Worm (Caenorhabditis elegans) whole organism, L4 larva: Measurements from ENCODE around the gene lin-15A.

Source experiments
- D1046.2 ChIP-seq: fragments of 200-800 bp; sonication (Bioruptor generic); IDR thresholded peaks from 2 replicates; pipeline ENCODE4 v1.3.6; 2022; ENCODE audit warnings: missing genetic modification characterization, missing compliant biosample characterization
- F26F4.8 ChIP-seq: fragments of 200-800 bp; sonication (Bioruptor generic); conservative IDR thresholded peaks from 2 replicates; pipeline ENCODE4 v1.3.6; 2022; ENCODE audit warnings: missing genetic modification characterization, missing compliant biosample characterization
- F49E8.2 ChIP-seq: sonication (generic microtip); optimal IDR thresholded peaks from 2 replicates; lab custom pipeline; 2016; ENCODE audit warnings: missing compliant biosample characterization, mild to moderate bottlenecking, missing genetic modification characterization, borderline replicate concordance
- Y5F2A.4 ChIP-seq: fragments of 200-800 bp; sonication (Bioruptor generic); optimal IDR thresholded peaks from 2 replicates; lab custom pipeline; 2018; ENCODE audit warnings: mild to moderate bottlenecking, missing genetic modification characterization, missing compliant biosample characterization
- aha-1 ChIP-seq: fragments of 150-350 bp; peaks from one replicate; lab custom pipeline; 2014; ENCODE audit warnings: missing biosample characterization, missing genetic modification characterization
- ceh-20 ChIP-seq: fragments of 200-800 bp; sonication (Bioruptor generic); IDR thresholded peaks from 2 replicates; pipeline ENCODE4 v1.3.6; 2022; ENCODE audit warnings: missing genetic modification reagents, missing genetic modification characterization, missing compliant biosample characterization
- ces-1 ChIP-seq: fragments of 150-350 bp; sonication (generic microtip); optimal IDR thresholded peaks from 4 replicates; lab custom pipeline; 2014; ENCODE audit warnings: missing biosample characterization, missing genetic modification reagents, missing genetic modification characterization
- cey-2 ChIP-seq: sonication (generic microtip); optimal IDR thresholded peaks from 3 replicates; lab custom pipeline; 2017; ENCODE audit warnings: missing genetic modification characterization, mild to moderate bottlenecking, missing compliant biosample characterization, antibody characterized with exemption, borderline replicate concordance; ENCODE audit not compliant: insufficient read depth
- ctbp-1 ChIP-seq: fragments of 200-800 bp; sonication (Bioruptor generic); IDR thresholded peaks from 2 replicates; pipeline ENCODE4 v1.3.6; 2022; ENCODE audit warnings: missing genetic modification reagents, missing genetic modification characterization, missing compliant biosample characterization
- daf-8 ChIP-seq: fragments of 200-800 bp; sonication (Bioruptor generic); IDR thresholded peaks from 2 replicates; pipeline ENCODE4 v1.3.6; 2022; ENCODE audit warnings: missing genetic modification characterization, missing compliant biosample characterization
- egl-27 ChIP-seq: sonication (generic microtip); optimal IDR thresholded peaks from 3 replicates; lab custom pipeline; 2017; ENCODE audit warnings: missing biosample characterization, missing genetic modification reagents, missing genetic modification characterization
- gei-8 ChIP-seq: fragments of 200-800 bp; sonication (Bioruptor generic); optimal IDR thresholded peaks from 2 replicates; lab custom pipeline; 2018; ENCODE audit warnings: mild to moderate bottlenecking, missing genetic modification characterization, missing compliant biosample characterization
- lin-1 ChIP-seq: fragments of 200-800 bp; sonication (Bioruptor generic); IDR thresholded peaks from 2 replicates; pipeline ENCODE4 v1.3.6; 2022; ENCODE audit warnings: missing genetic modification reagents, missing genetic modification characterization, missing compliant biosample characterization
- lin-13 ChIP-seq: fragments of 150-350 bp; optimal IDR thresholded peaks from 2 replicates; lab custom pipeline; 2014; ENCODE audit warnings: missing biosample characterization, missing genetic modification reagents, missing genetic modification characterization
- lin-38 ChIP-seq: fragments of 200-800 bp; sonication (Bioruptor generic); IDR thresholded peaks from 2 replicates; pipeline ENCODE4 v1.3.6; 2022; ENCODE audit warnings: missing genetic modification reagents, missing genetic modification characterization, missing compliant biosample characterization
- lir-3 ChIP-seq: sonication (generic microtip); optimal IDR thresholded peaks from 2 replicates; lab custom pipeline; 2016; ENCODE audit warnings: mild to moderate bottlenecking, missing genetic modification characterization, missing compliant biosample characterization
- nhr-41 ChIP-seq: fragments of 200-800 bp; sonication (Bioruptor generic); IDR thresholded peaks from 2 replicates; pipeline ENCODE4 v1.3.6; 2022; ENCODE audit warnings: missing genetic modification reagents, missing genetic modification characterization, missing compliant biosample characterization
- nhr-48 ChIP-seq: sonication (generic microtip); optimal IDR thresholded peaks from 2 replicates; lab custom pipeline; 2016; ENCODE audit warnings: mild to moderate bottlenecking, missing genetic modification characterization, missing compliant biosample characterization
- unc-62 ChIP-seq, 3 experiments: fragments of 150-350 bp in 1 of 3; sonication (generic microtip); optimal IDR thresholded peaks in 2 of 3; peaks in 1 of 3; 1 replicate in 1 of 3; 2 replicates in 2 of 3; lab custom pipeline; 2014 to 2017; ENCODE audit warnings: missing biosample characterization in 3 of 3, missing genetic modification characterization in 3 of 3, missing genetic modification reagents in 3 of 3, missing genotype in 1 of 3
- zfp-3 ChIP-seq: fragments of 200-800 bp; sonication (Bioruptor generic); conservative IDR thresholded peaks from 2 replicates; pipeline ENCODE4 v1.3.6; 2022; ENCODE audit warnings: missing genetic modification reagents, missing genetic modification characterization, missing compliant biosample characterization
- zip-2 ChIP-seq: fragments of 150-350 bp; optimal IDR thresholded peaks from 2 replicates; lab custom pipeline; 2014; ENCODE audit warnings: missing biosample characterization, missing genetic modification characterization
- ztf-11 ChIP-seq: fragments of 150-350 bp; optimal IDR thresholded peaks from 2 replicates; lab custom pipeline; 2014; ENCODE audit warnings: missing biosample characterization, missing genetic modification characterization
- ztf-7 ChIP-seq: fragments of 150-350 bp; optimal IDR thresholded peaks from 2 replicates; lab custom pipeline; 2014; ENCODE audit warnings: missing biosample characterization, missing genetic modification characterization

The lin-15A gene

DNA sequence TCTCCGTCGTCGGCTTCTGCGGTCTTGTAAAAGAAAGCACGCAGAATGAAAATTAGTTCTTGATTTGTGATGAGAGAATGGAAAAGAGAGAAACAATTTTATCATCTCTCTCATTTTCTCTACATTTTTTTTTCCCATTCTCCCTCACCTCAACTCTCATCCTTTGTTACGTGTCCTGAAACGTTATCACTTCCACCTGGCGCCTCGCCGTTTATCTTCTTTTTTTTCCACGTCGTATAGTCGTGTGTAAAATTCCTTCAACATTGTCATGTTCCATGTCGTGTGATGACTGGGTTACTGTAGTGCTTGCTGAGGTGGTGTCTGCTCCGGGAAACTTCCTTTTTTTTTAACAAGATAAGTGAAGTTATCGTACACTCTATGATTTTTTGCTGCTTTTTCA, 47.7 kb downstream of the lin-15A start (continued):
- no peak for TF ChIP-seq F26F4.8 (GFP tag; lab: Robert Waterston, UW)
- TF ChIP-seq Y5F2A.4 (GFP tag; lab: Kevin White, UChicago), result no peak
- peak; percentile 92 for TF ChIP-seq aha-1 (tag; lab: Kevin White, UChicago)
- peak; percentile 35 for TF ChIP-seq lin-13
- no peak for TF ChIP-seq ceh-20 (GFP tag; lab: Robert Waterston, UW)
- peak; percentile 90 for TF ChIP-seq lin-1 (GFP tag; lab: Robert Waterston, UW)
- peak; percentile 42 for TF ChIP-seq lin-38 (GFP tag; lab: Robert Waterston, UW)
- TF ChIP-seq, all 104 proteins: peak for 31

DNA sequence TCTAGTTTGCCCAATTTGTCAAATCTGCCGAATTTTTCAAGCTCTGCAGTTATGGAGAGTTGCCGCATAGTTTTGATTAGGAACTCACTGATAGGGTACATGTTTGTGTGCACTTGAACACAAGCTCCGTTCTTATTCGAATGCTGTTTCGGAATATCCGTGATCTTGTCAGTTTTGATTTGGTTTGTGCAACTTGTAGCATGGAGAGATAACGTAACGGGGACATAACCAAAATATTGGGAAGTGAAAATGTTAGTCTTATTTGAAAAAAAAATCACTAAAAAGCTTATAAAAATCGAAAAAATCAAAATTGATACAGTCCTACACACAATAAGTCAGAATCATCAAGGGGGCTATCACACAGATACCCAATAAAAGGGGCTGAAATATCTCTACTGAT, 50.3 kb downstream of the lin-15A start, which contains the start of gene Y7A5A.24:
Gene Y7A5A.24 (minus strand): TSS at position 101 of the 400 bp plus-strand sequence.
- no peak for TF ChIP-seq zfp-3
- TF ChIP-seq ctbp-1, result no peak
- TF ChIP-seq daf-8 (GFP tag; lab: Robert Waterston, UW), result no peak
- TF ChIP-seq gei-8 (GFP tag; lab: Kevin White, UChicago), result no peak
- TF ChIP-seq zip-2 (tag; lab: Kevin White, UChicago), result no peak
- TF ChIP-seq nhr-41 (GFP tag; lab: Robert Waterston, UW), result no peak
- TF ChIP-seq unc-62 (GFP tag; optimal IDR thresholded peaks at IDR 0.05 in 1 of 2; lab: Kevin White, UChicago), result no peak
- no peak for TF ChIP-seq unc-62 (tag; optimal IDR thresholded peaks at IDR 0.05; lab: Kevin White, UChicago)
- no peak for TF ChIP-seq ztf-7
- TF ChIP-seq ces-1, result no peak
- no peak for TF ChIP-seq cey-2 (tag; lab: Kevin White, UChicago)

DNA sequence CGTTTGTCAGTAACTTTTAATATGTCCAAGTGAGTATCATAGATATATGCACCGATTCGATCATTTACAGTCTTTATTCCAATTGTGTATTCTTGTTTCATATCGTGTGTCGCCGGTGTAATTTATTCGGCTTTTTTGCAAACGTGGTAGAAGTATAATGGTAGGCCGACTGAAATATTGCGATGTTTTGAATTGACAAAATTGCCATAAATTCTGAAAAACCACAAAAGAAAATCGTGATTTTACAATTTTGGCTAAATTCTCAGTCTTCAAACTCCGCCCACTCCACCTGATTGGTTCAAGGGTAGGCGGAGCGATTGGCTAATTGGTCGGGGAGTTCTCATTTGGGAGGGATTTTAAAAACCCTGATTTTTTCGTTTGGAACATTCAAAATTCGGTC, 52.8 kb downstream of the lin-15A start, which contains the start of gene Y7A5A.3:
Gene Y7A5A.3 (minus strand): TSS at position 101 of the 400 bp plus-strand sequence.
- TF ChIP-seq cey-2 (tag; lab: Kevin White, UChicago), result no peak
- no peak for TF ChIP-seq D1046.2
- TF ChIP-seq egl-27 (tag; lab: Kevin White, UChicago), result no peak
- no peak for TF ChIP-seq lir-3
- TF ChIP-seq nhr-48 (tag; lab: Kevin White, UChicago), result no peak
- no peak for TF ChIP-seq ztf-11 (tag; lab: Kevin White, UChicago)
- TF ChIP-seq F49E8.2, result no peak
